Fruit fly (Drosophila melanogaster) whole organism, embryonic: ENCODE results near the gene CG31638.

ENCODE experiments used
- B-H1 ChIP-seq: fragments of 200-800 bp; sonication (Bioruptor generic); IDR thresholded peaks from 3 replicates; pipeline ENCODE4 v1.3.6; 2022; ENCODE audit warnings: missing biosample characterization, missing genetic modification characterization
- CG10321 ChIP-seq: fragments of 200-800 bp; sonication (Bioruptor generic); IDR thresholded peaks from 2 replicates; pipeline ENCODE4 v1.3.6; 2022; ENCODE audit warnings: missing biosample characterization, missing genetic modification characterization
- CG11093 ChIP-seq: fragments of 200-800 bp; sonication (Bioruptor generic); IDR thresholded peaks from 3 replicates; pipeline ENCODE4 v1.3.6; 2022; ENCODE audit warnings: missing biosample characterization, missing genetic modification characterization
- CG11456 ChIP-seq: fragments of 200-800 bp; sonication (Bioruptor generic); IDR thresholded peaks from 3 replicates; pipeline ENCODE4 v1.3.6; 2022; ENCODE audit warnings: missing biosample characterization, missing genetic modification characterization
- CG11504 ChIP-seq: fragments of 200-800 bp; sonication (Bioruptor generic); optimal IDR thresholded peaks from 3 replicates; lab custom pipeline; 2019; ENCODE audit warnings: missing biosample characterization, mild to moderate bottlenecking, missing genetic modification characterization, moderate library complexity
- CG13775 ChIP-seq: fragments of 200-800 bp; sonication (Bioruptor generic); optimal IDR thresholded peaks from 3 replicates; lab custom pipeline; 2017; ENCODE audit warnings: missing biosample characterization, mild to moderate bottlenecking, missing genetic modification characterization
- CG13894 ChIP-seq: fragments of 200-800 bp; sonication (Bioruptor generic); optimal IDR thresholded peaks from 3 replicates; lab custom pipeline; 2018; ENCODE audit warnings: missing biosample characterization, mild to moderate bottlenecking, missing genetic modification characterization, moderate library complexity
- CG15696 ChIP-seq: fragments of 200-800 bp; sonication (Bioruptor generic); optimal IDR thresholded peaks from 2 replicates; lab custom pipeline; 2019; ENCODE audit warnings: missing biosample characterization, mild to moderate bottlenecking, missing genetic modification characterization, moderate library complexity
- CG1603 ChIP-seq: fragments of 200-800 bp; sonication (Bioruptor generic); optimal IDR thresholded peaks from 2 replicates; lab custom pipeline; 2019; ENCODE audit warnings: missing biosample characterization, mild to moderate bottlenecking, missing genetic modification characterization, moderate library complexity
- CG1647 ChIP-seq: fragments of 200-800 bp; sonication (Bioruptor generic); optimal IDR thresholded peaks from 3 replicates; lab custom pipeline; 2016; ENCODE audit warnings: missing biosample characterization, missing genetic modification characterization
- CG17359 ChIP-seq: fragments of 200-800 bp; sonication (Bioruptor generic); optimal IDR thresholded peaks from 3 replicates; lab custom pipeline; 2018; ENCODE audit warnings: missing biosample characterization, mild to moderate bottlenecking, missing genetic modification characterization, moderate library complexity
- CG1792 ChIP-seq: fragments of 200-800 bp; sonication (Bioruptor generic); optimal IDR thresholded peaks from 2 replicates; lab custom pipeline; 2016; ENCODE audit warnings: missing biosample characterization, missing genetic modification characterization
- CG31388 ChIP-seq: fragments of 200-800 bp; sonication (Bioruptor generic); optimal IDR thresholded peaks from 2 replicates; lab custom pipeline; 2016; ENCODE audit warnings: missing biosample characterization, missing genetic modification characterization
- CG33557 ChIP-seq: fragments of 200-800 bp; sonication (Bioruptor generic); optimal IDR thresholded peaks from 2 replicates; lab custom pipeline; 2019; ENCODE audit warnings: missing biosample characterization, mild to moderate bottlenecking, missing genetic modification characterization, moderate library complexity
- CG5245 ChIP-seq: fragments of 200-800 bp; sonication (Bioruptor generic); optimal IDR thresholded peaks from 3 replicates; lab custom pipeline; 2016; ENCODE audit warnings: missing biosample characterization, missing genetic modification characterization
- CG7745 ChIP-seq: fragments of 200-800 bp; sonication (Bioruptor generic); optimal IDR thresholded peaks from 2 replicates; lab custom pipeline; 2018; ENCODE audit warnings: missing biosample characterization, mild to moderate bottlenecking, missing genetic modification characterization, moderate library complexity
- CG8089 ChIP-seq: fragments of 200-800 bp; sonication (Bioruptor generic); optimal IDR thresholded peaks from 3 replicates; lab custom pipeline; 2016; ENCODE audit warnings: missing biosample characterization, missing genetic modification characterization
- CG9609 ChIP-seq: fragments of 200-800 bp; sonication (Bioruptor generic); optimal IDR thresholded peaks from 3 replicates; lab custom pipeline; 2016; ENCODE audit warnings: missing biosample characterization, missing genetic modification characterization
- CrebB ChIP-seq: fragments of 200-800 bp; sonication (Bioruptor generic); optimal IDR thresholded peaks from 3 replicates; lab custom pipeline; 2018; ENCODE audit warnings: missing biosample characterization, mild to moderate bottlenecking, missing genetic modification characterization
- E2f1 ChIP-seq: fragments of 200-800 bp; sonication (Bioruptor generic); IDR thresholded peaks from 2 replicates; pipeline ENCODE4 v1.3.6; 2022; ENCODE audit warnings: missing biosample characterization, missing genetic modification characterization
- HmgD ChIP-seq: fragments of 200-800 bp; sonication (Bioruptor generic); optimal IDR thresholded peaks from 3 replicates; lab custom pipeline; 2016; ENCODE audit warnings: missing biosample characterization, missing genetic modification characterization
- Hmr ChIP-seq: fragments of 200-800 bp; sonication (Bioruptor generic); optimal IDR thresholded peaks from 3 replicates; lab custom pipeline; 2017; ENCODE audit warnings: mild to moderate bottlenecking, missing biosample characterization, missing genetic modification reagents, missing genetic modification characterization
- Lpt ChIP-seq: fragments of >200 bp; optimal IDR thresholded peaks from 2 replicates; lab custom pipeline; 2018; ENCODE audit warnings: missing biosample characterization, missing genetic modification characterization
- MESR4 ChIP-seq: fragments of 200-800 bp; sonication (Bioruptor generic); optimal IDR thresholded peaks from 2 replicates; lab custom pipeline; 2018; ENCODE audit warnings: missing biosample characterization, mild to moderate bottlenecking, missing genetic modification characterization, moderate library complexity
- MTF-1 ChIP-seq: fragments of 200-800 bp; sonication (Bioruptor generic); optimal IDR thresholded peaks from 2 replicates; lab custom pipeline; 2018; ENCODE audit warnings: missing biosample characterization, mild to moderate bottlenecking, missing genetic modification characterization, borderline replicate concordance
- Neu2 ChIP-seq: fragments of 200-800 bp; sonication (Bioruptor generic); optimal IDR thresholded peaks from 3 replicates; lab custom pipeline; 2016; ENCODE audit warnings: missing biosample characterization, missing genetic modification characterization, borderline replicate concordance
- Ravus ChIP-seq: fragments of 200-800 bp; sonication (Bioruptor generic); IDR thresholded peaks from 2 replicates; pipeline ENCODE4 v1.3.6; 2022; ENCODE audit warnings: missing biosample characterization, missing genetic modification characterization
- Rfx ChIP-seq: fragments of 200-800 bp; sonication (Bioruptor generic); IDR thresholded peaks from 2 replicates; pipeline ENCODE4 v1.3.6; 2022; ENCODE audit warnings: missing biosample characterization, missing genetic modification characterization
- Rx ChIP-seq: fragments of 200-800 bp; sonication (Bioruptor generic); IDR thresholded peaks from 2 replicates; pipeline ENCODE4 v1.3.6; 2022; ENCODE audit warnings: missing biosample characterization, missing genetic modification characterization
- TFAM ChIP-seq: fragments of 200-800 bp; sonication (Bioruptor generic); optimal IDR thresholded peaks from 2 replicates; lab custom pipeline; 2017; ENCODE audit warnings: missing biosample characterization, missing genetic modification characterization, inconsistent platforms
- Usf ChIP-seq: fragments of 200-800 bp; sonication (Bioruptor generic); optimal IDR thresholded peaks from 2 replicates; lab custom pipeline; 2017; ENCODE audit warnings: missing genotype, missing biosample characterization, missing genetic modification characterization
- amos ChIP-seq: fragments of 200-800 bp; sonication (Bioruptor generic); IDR thresholded peaks from 2 replicates; pipeline ENCODE4 v1.3.6; 2022; ENCODE audit warnings: missing biosample characterization, missing genetic modification characterization; ENCODE audit not compliant: partially characterized antibody
- ase ChIP-seq: fragments of 200-800 bp; sonication (Bioruptor generic); IDR thresholded peaks from 3 replicates; pipeline ENCODE4 v1.3.6; 2022; ENCODE audit warnings: missing biosample characterization, missing genetic modification characterization
- bab2 ChIP-seq: fragments of 200-800 bp; sonication (Bioruptor generic); optimal IDR thresholded peaks from 2 replicates; lab custom pipeline; 2016; ENCODE audit warnings: missing biosample characterization, missing genetic modification characterization
- btn ChIP-seq: fragments of 200-800 bp; sonication (Bioruptor generic); optimal IDR thresholded peaks from 2 replicates; lab custom pipeline; 2016; ENCODE audit warnings: missing biosample characterization, missing genetic modification characterization
- cg ChIP-seq: fragments of 200-800 bp; sonication (Bioruptor generic); optimal IDR thresholded peaks from 3 replicates; lab custom pipeline; 2019; ENCODE audit warnings: missing biosample characterization, mild to moderate bottlenecking, missing genetic modification characterization, moderate library complexity
- ci ChIP-seq: fragments of 200-800 bp; sonication (Bioruptor generic); IDR thresholded peaks from 3 replicates; pipeline ENCODE4 v1.3.6; 2022; ENCODE audit warnings: missing biosample characterization, missing genetic modification characterization
- dimm ChIP-seq: fragments of 200-800 bp; sonication (Bioruptor generic); IDR thresholded peaks from 2 replicates; pipeline ENCODE4 v1.3.6; 2022; ENCODE audit warnings: missing biosample characterization, missing genetic modification characterization
- dpn ChIP-seq, 2 experiments: fragments of 200-800 bp; sonication (Bioruptor generic); optimal IDR thresholded peaks; 3 replicates each; lab custom pipeline; 2016; ENCODE audit warnings: missing biosample characterization in 2 of 2, missing genetic modification characterization in 2 of 2
- ewg ChIP-seq: fragments of 200-800 bp; sonication (Bioruptor generic); optimal IDR thresholded peaks from 3 replicates; lab custom pipeline; 2017; ENCODE audit warnings: mild to moderate bottlenecking, missing biosample characterization, missing genetic modification reagents, missing genetic modification characterization
- fd102C ChIP-seq: fragments of 200-800 bp; sonication (Bioruptor generic); optimal IDR thresholded peaks from 2 replicates; lab custom pipeline; 2018; ENCODE audit warnings: missing biosample characterization, mild to moderate bottlenecking, missing genetic modification characterization, moderate library complexity
- gfzf ChIP-seq: fragments of 200-800 bp; sonication (Bioruptor generic); optimal IDR thresholded peaks from 2 replicates; lab custom pipeline; 2016; ENCODE audit warnings: missing biosample characterization, mild to moderate bottlenecking, missing genetic modification characterization, moderate library complexity
- gsb-n ChIP-seq: fragments of 200-800 bp; sonication (Bioruptor generic); optimal IDR thresholded peaks from 3 replicates; lab custom pipeline; 2018; ENCODE audit warnings: missing biosample characterization, mild to moderate bottlenecking, missing genetic modification characterization
- insv ChIP-seq, 2 experiments: fragments of 200-800 bp; sonication (Bioruptor generic); optimal IDR thresholded peaks; 3 replicates each; lab custom pipeline; 2016 to 2018; ENCODE audit warnings: missing biosample characterization in 2 of 2, missing genetic modification characterization in 2 of 2
- luna ChIP-seq: fragments of 200-800 bp; sonication (Bioruptor generic); optimal IDR thresholded peaks from 2 replicates; lab custom pipeline; 2016; ENCODE audit warnings: missing biosample characterization, missing genetic modification characterization
- mld ChIP-seq: fragments of 200-800 bp; sonication (Bioruptor generic); IDR thresholded peaks from 3 replicates; pipeline ENCODE4 v1.3.6; 2022; ENCODE audit warnings: missing biosample characterization, missing genetic modification characterization; ENCODE audit not compliant: partially characterized antibody
- psq ChIP-seq: fragments of 200-800 bp; sonication (Bioruptor generic); optimal IDR thresholded peaks from 2 replicates; lab custom pipeline; 2017; ENCODE audit warnings: missing biosample characterization, missing genetic modification characterization
- seq ChIP-seq: fragments of 200-800 bp; sonication (Bioruptor generic); IDR thresholded peaks from 2 replicates; pipeline ENCODE4 v1.3.6; 2022; ENCODE audit warnings: missing biosample characterization, missing genetic modification characterization
- stc ChIP-seq: fragments of 200-800 bp; sonication (Bioruptor generic); IDR thresholded peaks from 2 replicates; pipeline ENCODE4 v1.3.6; 2022; ENCODE audit warnings: missing biosample characterization, missing genetic modification characterization
- wek ChIP-seq: fragments of 200-800 bp; sonication (Bioruptor generic); optimal IDR thresholded peaks from 3 replicates; lab custom pipeline; 2018; ENCODE audit warnings: missing biosample characterization, mild to moderate bottlenecking, missing genetic modification characterization, moderate library complexity
- zf30C ChIP-seq: fragments of 200-800 bp; sonication (Bioruptor generic); optimal IDR thresholded peaks from 3 replicates; lab custom pipeline; 2018; ENCODE audit warnings: missing biosample characterization, mild to moderate bottlenecking, missing genetic modification characterization
- zfh1 ChIP-seq: fragments of 200-800 bp; sonication (Bioruptor generic); IDR thresholded peaks from 3 replicates; pipeline ENCODE4 v1.3.6; 2022; ENCODE audit warnings: missing biosample characterization, missing genetic modification characterization

CG31638 gene

DNA sequence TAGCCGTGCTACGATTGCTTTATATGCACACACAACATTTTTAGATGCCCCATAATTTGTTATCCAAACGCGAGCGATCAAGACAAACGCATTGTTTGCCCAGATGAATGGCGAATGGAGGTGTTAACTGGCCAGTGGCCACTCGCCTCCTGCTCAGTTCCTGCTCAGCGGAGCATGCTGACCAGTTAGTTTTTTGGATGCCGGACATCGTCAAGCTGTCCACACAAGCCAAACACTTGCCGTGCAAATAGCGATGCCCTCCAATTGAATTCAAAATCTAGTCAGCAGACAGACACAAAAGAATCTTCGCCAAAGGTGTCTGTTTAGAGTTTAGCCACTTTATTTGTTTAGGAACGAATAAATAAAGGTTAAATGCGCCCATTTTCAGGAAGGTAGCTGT lies 28.6 kb upstream of the CG31638 start (continued):
- TF ChIP-seq wek (peak; percentile 13), CG13894 (no peak), Usf (GFP tag; lab: Kevin White, UChicago) (no peak), CG11456 (GFP tag; lab: Robert Waterston, UW) (no peak), HmgD (GFP tag; lab: Kevin White, UChicago) (no peak), Lpt (GFP tag; lab: Kevin White, UChicago) (no peak), CG11504 (no peak), btn (GFP tag; lab: Kevin White, UChicago) (no peak), CG10321 (0 out of 2 replicates have a peak, but pooled peaks have one; percentile 35), E2f1 (GFP tag; lab: Robert Waterston, UW) (no peak), TFAM (no peak), Rx (no peak), insv (GFP tag; optimal IDR thresholded peaks at IDR 0.05; lab: Kevin White, UChicago) (no peak), cg (GFP tag; lab: Kevin White, UChicago) (no peak), ci (0 out of 3 replicates have a peak, but pooled peaks have one; percentile 67), luna (GFP tag; lab: Kevin White, UChicago) (no peak), zfh1 (GFP tag; lab: Robert Waterston, UW) (peak; percentile 38; the same call in 2 of the 3 replicates), CG1792 (GFP tag; lab: Kevin White, UChicago) (peak; percentile 16), B-H1 (GFP tag; lab: Robert Waterston, UW) (no peak), mld (no peak), CG11093 (GFP tag; lab: Robert Waterston, UW) (no peak), Hmr (no peak), stc (GFP tag; lab: Robert Waterston, UW) (no peak), fd102C (GFP tag; lab: Kevin White, UChicago) (no peak), psq (GFP tag; lab: Kevin White, UChicago) (no peak), gsb-n (tag; lab: Kevin White, UChicago) (no peak), CG7745 (no peak), MESR4 (GFP tag; lab: Kevin White, UChicago) (no peak), dpn (GFP tag; optimal IDR thresholded peaks at IDR 0.05; lab: Kevin White, UChicago) (no peak), zf30C (GFP tag; lab: Kevin White, UChicago) (no peak), CG5245 (GFP tag; lab: Kevin White, UChicago) (no peak), Neu2 (GFP tag; lab: Kevin White, UChicago) (no peak), seq (GFP tag; lab: Robert Waterston, UW) (no peak), CG1603 (tag; lab: Kevin White, UChicago) (no peak), CG9609 (GFP tag; lab: Kevin White, UChicago) (no peak), CG31388 (no peak), CG15696 (tag; lab: Kevin White, UChicago) (peak; percentile 5), CG8089 (no peak), CG33557 (GFP tag; lab: Kevin White, UChicago) (no peak), Rfx (GFP tag; lab: Robert Waterston, UW) (no peak), ewg (GFP tag; lab: Kevin White, UChicago) (no peak), Ravus (no peak), CG17359 (no peak), ase (GFP tag; lab: Robert Waterston, UW) (0 out of 3 replicates have a peak, but pooled peaks have one; percentile 12), MTF-1 (no peak), CG13775 (no peak), CG1647 (GFP tag; lab: Kevin White, UChicago) (peak; percentile 3), CrebB (tag; lab: Kevin White, UChicago) (peak; percentile 44), bab2 (GFP tag; lab: Kevin White, UChicago) (peak; percentile 26), amos (GFP tag; lab: Robert Waterston, UW) (no peak), dimm (GFP tag; lab: Robert Waterston, UW) (no peak), gfzf (no peak)
